Fruit fly (Drosophila melanogaster): ENCODE data around the gene Rph.

Gene Rph

dm6 chrX:10768043-10768674, 10.7 kb upstream of the Rph start, which contains the start of the genes Atg8a and BTBD9 (continued):
- TF ChIP-seq CG16815 (GFP tag; optimal IDR thresholded peaks at IDR 0.05) (no peak), CG9797 (GFP tag; optimal IDR thresholded peaks at IDR 0.05) (peak; percentile 100), tio (GFP tag; optimal IDR thresholded peaks at IDR 0.05) (no peak), wor (GFP tag; IDR thresholded peaks at IDR 0.05) (no peak), CG7839 (tag; optimal IDR thresholded peaks at IDR 0.05) (no peak), Ravus (GFP tag; IDR thresholded peaks at IDR 0.05) (no peak), Hr78 (GFP tag; optimal IDR thresholded peaks at IDR 0.05) (no peak), fd3F (GFP tag; optimal IDR thresholded peaks at IDR 0.05) (no peak), YL-1 (GFP tag; optimal IDR thresholded peaks at IDR 0.05) (peak; percentile 46), Asciz (GFP tag; optimal IDR thresholded peaks at IDR 0.05) (no peak), nom (GFP tag; optimal IDR thresholded peaks at IDR 0.05) (no peak), HLH54F (GFP tag; optimal IDR thresholded peaks at IDR 0.05) (peak; percentile 34), hth (optimal IDR thresholded peaks at IDR 0.05) (no peak), B-H1 (GFP tag; IDR thresholded peaks at IDR 0.05) (no peak), Opbp (GFP tag; IDR thresholded peaks at IDR 0.05; ENCODE audit: partially characterized antibody) (peak; percentile 65), CG31388 (GFP tag; optimal IDR thresholded peaks at IDR 0.05) (no peak), exex (tag; optimal IDR thresholded peaks at IDR 0.05) (no peak), CG17361 (GFP tag; IDR thresholded peaks at IDR 0.05) (0 out of 3 replicates have a peak, but pooled peaks have one; percentile 17), sqz (GFP tag; optimal IDR thresholded peaks at IDR 0.05) (no peak), CG4404 (GFP tag; IDR thresholded peaks at IDR 0.05) (no peak), CG13775 (GFP tag; optimal IDR thresholded peaks at IDR 0.05) (no peak), CG10959 (GFP tag; IDR thresholded peaks at IDR 0.05) (no peak), gfzf (GFP tag; optimal IDR thresholded peaks at IDR 0.05) (peak; percentile 100), HLH4C (GFP tag; IDR thresholded peaks at IDR 0.05; ENCODE audit: partially characterized antibody) (peak; percentile 82), CG30431 (GFP tag; optimal IDR thresholded peaks at IDR 0.05) (no peak), bab2 (GFP tag; optimal IDR thresholded peaks at IDR 0.05) (peak; percentile 27), C15 (GFP tag; IDR thresholded peaks at IDR 0.05) (no peak), stwl (tag; optimal IDR thresholded peaks at IDR 0.05) (peak; percentile 81), Dll (GFP tag; IDR thresholded peaks at IDR 0.05; ENCODE audit: partially characterized antibody) (peak; percentile 80), disco-r (GFP tag; optimal IDR thresholded peaks at IDR 0.05) (peak; percentile 22), oc (tag; optimal IDR thresholded peaks at IDR 0.05) (no peak), p53 (GFP tag; optimal IDR thresholded peaks at IDR 0.05) (peak; percentile 44), hb (GFP tag; IDR thresholded peaks at IDR 0.05; ENCODE audit: partially characterized antibody) (peak; percentile 43; the same call in 2 of the 3 replicates), pum (GFP tag; optimal IDR thresholded peaks at IDR 0.05) (peak; percentile 32), dmrt11E (tag; optimal IDR thresholded peaks at IDR 0.05) (no peak), CG7745 (tag; optimal IDR thresholded peaks at IDR 0.05) (no peak), CG31365 (tag; optimal IDR thresholded peaks at IDR 0.05) (no peak), Lpt (GFP tag; optimal IDR thresholded peaks at IDR 0.05) (no peak), MBD-R2 (GFP tag; IDR thresholded peaks at IDR 0.05) (peak; percentile 56), seq (GFP tag; IDR thresholded peaks at IDR 0.05) (no peak), sisA (GFP tag; IDR thresholded peaks at IDR 0.05) (no peak), CG32532 (GFP tag; IDR thresholded peaks at IDR 0.05) (no peak; the same call in 1 of the 2 replicates), trh (GFP tag; optimal IDR thresholded peaks at IDR 0.05) (no peak), Rx (GFP tag; IDR thresholded peaks at IDR 0.05) (no peak), vfl (GFP tag; optimal IDR thresholded peaks at IDR 0.05) (no peak), CG12219 (GFP tag; optimal IDR thresholded peaks at IDR 0.05) (no peak), CG10462 (GFP tag; optimal IDR thresholded peaks at IDR 0.05) (no peak), usp (GFP tag; optimal IDR thresholded peaks at IDR 0.05) (no peak), Antp (GFP tag; optimal IDR thresholded peaks at IDR 0.05) (peak; percentile 44), lilli (GFP tag; optimal IDR thresholded peaks at IDR 0.05) (peak; percentile 17), pb (GFP tag; optimal IDR thresholded peaks at IDR 0.05) (no peak)

Measured in whole organism, embryonic.